Fruit fly (Drosophila melanogaster): ENCODE measurements around the gene CG2233.

The CG2233 gene

dm6 chrX:8063223-8063674, 25.9 kb upstream of the CG2233 start (continued):
- no peak for TF ChIP-seq CG13123 (GFP tag; optimal IDR thresholded peaks at IDR 0.05)
- no peak for TF ChIP-seq Camta (GFP tag; optimal IDR thresholded peaks at IDR 0.05)
- TF ChIP-seq dmrt11E (tag; optimal IDR thresholded peaks at IDR 0.05), result no peak
- TF ChIP-seq sqz (GFP tag; optimal IDR thresholded peaks at IDR 0.05), result peak; percentile 31
- no peak for TF ChIP-seq pan (optimal IDR thresholded peaks at IDR 0.05)
- TF ChIP-seq pan (GFP tag; optimal IDR thresholded peaks at IDR 0.05 in 1 of 2, IDR thresholded peaks at IDR 0.05 in 1 of 2), result peak in 1 of 2 experiments; percentile 18
- TF ChIP-seq ab (GFP tag; optimal IDR thresholded peaks at IDR 0.05), result no peak
- TF ChIP-seq insv (GFP tag; optimal IDR thresholded peaks at IDR 0.05), result no peak
- peak; percentile 39; the same call in 1 of the 3 replicates for TF ChIP-seq CG34422 (GFP tag; IDR thresholded peaks at IDR 0.05)
- TF ChIP-seq kay (GFP tag; optimal IDR thresholded peaks at IDR 0.05), result peak; percentile 85
- no peak for TF ChIP-seq ERR (GFP tag; optimal IDR thresholded peaks at IDR 0.05)
- no peak for TF ChIP-seq CG33557 (GFP tag; optimal IDR thresholded peaks at IDR 0.05)
- peak; percentile 17; the same call in 1 of the 2 replicates for TF ChIP-seq Rfx (GFP tag; IDR thresholded peaks at IDR 0.05)
- no peak for TF ChIP-seq CG10654 (GFP tag; optimal IDR thresholded peaks at IDR 0.05)

- no peak for TF ChIP-seq CG9727 (GFP tag; optimal IDR thresholded peaks at IDR 0.05)
- TF ChIP-seq cato (GFP tag; optimal IDR thresholded peaks at IDR 0.05; ENCODE audit: borderline replicate concordance), result no peak
- no peak for TF ChIP-seq bigmax (GFP tag; optimal IDR thresholded peaks at IDR 0.05)
- TF ChIP-seq z (GFP tag; IDR thresholded peaks at IDR 0.05), result peak; percentile 70; the same call in 2 of the 3 replicates
- TF ChIP-seq sug (tag; optimal IDR thresholded peaks at IDR 0.05), result no peak
- peak; percentile 5; the same call in 1 of the 2 replicates for TF ChIP-seq stc (GFP tag; IDR thresholded peaks at IDR 0.05)
- TF ChIP-seq chm (GFP tag; IDR thresholded peaks at IDR 0.05), result 0 out of 2 replicates have a peak, but pooled peaks have one; percentile 8
- TF ChIP-seq psq (GFP tag; optimal IDR thresholded peaks at IDR 0.05), result no peak
- no peak for TF ChIP-seq CG30431 (GFP tag; optimal IDR thresholded peaks at IDR 0.05)
- TF ChIP-seq CG4282 (GFP tag; optimal IDR thresholded peaks at IDR 0.05), result no peak
These were observed 24.8 kb upstream of the CG2233 start for dm6 chrX:8062180-8062480.

- TF ChIP-seq lilli (GFP tag; optimal IDR thresholded peaks at IDR 0.05) (peak; percentile 76), chif (GFP tag; optimal IDR thresholded peaks at IDR 0.05) (peak; percentile 46 to 58), dm (GFP tag; optimal IDR thresholded peaks at IDR 0.05) (peak; percentile 13), CG2116 (GFP tag; optimal IDR thresholded peaks at IDR 0.05) (peak; percentile 97), CG9727 (GFP tag; optimal IDR thresholded peaks at IDR 0.05) (peak; percentile 47), pb (GFP tag; optimal IDR thresholded peaks at IDR 0.05) (peak; percentile 15), H2.0 (GFP tag; IDR thresholded peaks at IDR 0.05) (peak; percentile 50; the same call in 1 of the 2 replicates), CG34376 (GFP tag; optimal IDR thresholded peaks at IDR 0.05) (peak; percentile 74), Ada2b (GFP tag; IDR thresholded peaks at IDR 0.05) (0 out of 2 replicates have a peak, but pooled peaks have one; percentile 16), C15 (GFP tag; IDR thresholded peaks at IDR 0.05) (no peak), CG1529 (GFP tag; optimal IDR thresholded peaks at IDR 0.05) (no peak), CG6683 (GFP tag; optimal IDR thresholded peaks at IDR 0.05) (peak; percentile 34), CG2875 (GFP tag; optimal IDR thresholded peaks at IDR 0.05) (peak; percentile 10), CG7963 (GFP tag; IDR thresholded peaks at IDR 0.05; ENCODE audit: partially characterized antibody) (peak; percentile 88), dati (GFP tag; IDR thresholded peaks at IDR 0.05) (peak; percentile 16; the same call in 1 of the 2 replicates), CG18599 (GFP tag; optimal IDR thresholded peaks at IDR 0.05) (peak; percentile 73), cg (GFP tag; optimal IDR thresholded peaks at IDR 0.05) (peak; percentile 81), knrl (GFP tag; IDR thresholded peaks at IDR 0.05; ENCODE audit: partially characterized antibody) (peak; percentile 93), gcm (GFP tag; optimal IDR thresholded peaks at IDR 0.05) (peak; percentile 4), cas (GFP tag; IDR thresholded peaks at IDR 0.05) (peak; percentile 65), CG11723 (GFP tag; optimal IDR thresholded peaks at IDR 0.05) (no peak), CG15696 (tag; optimal IDR thresholded peaks at IDR 0.05) (no peak), CG14860 (GFP tag; IDR thresholded peaks at IDR 0.05; ENCODE audit: partially characterized antibody) (peak; percentile 85), CG11560 (tag; IDR thresholded peaks at IDR 0.05) (peak; percentile 74; the same call in 1 of the 3 replicates), CG6765 (GFP tag; optimal IDR thresholded peaks at IDR 0.05) (peak; percentile 69)
These were observed 24.3 kb upstream of the CG2233 start, which contains the start of gene mys for dm6 chrX:8061392-8062179. Gene mys, plus strand, starts transcription at chrX:8061645.

Data from whole organism, embryonic.